Worm (Caenorhabditis elegans) whole organism, young adult: Measurements from ENCODE around the gene F13H10.1.

Source experiments
- B0336.3 ChIP-seq: fragments of 200-800 bp; sonication (Bioruptor generic); IDR thresholded peaks from 2 replicates; pipeline ENCODE4 v1.3.6; 2022; ENCODE audit warnings: missing genetic modification characterization, missing compliant biosample characterization
- C06A6.2 ChIP-seq: fragments of 200-800 bp; sonication (Bioruptor generic); conservative IDR thresholded peaks from 2 replicates; pipeline ENCODE4 v1.3.6; 2022; ENCODE audit warnings: missing genetic modification characterization, missing compliant biosample characterization
- F22D6.2 ChIP-seq: sonication (generic microtip); optimal IDR thresholded peaks from 2 replicates; lab custom pipeline; 2016; ENCODE audit warnings: mild to moderate bottlenecking, missing genetic modification characterization, missing compliant biosample characterization
- F23B12.7 ChIP-seq: sonication (generic microtip); optimal IDR thresholded peaks from 2 replicates; lab custom pipeline; 2017; ENCODE audit warnings: missing genetic modification characterization, mild to moderate bottlenecking, missing compliant biosample characterization, antibody characterized with exemption, moderate library complexity; ENCODE audit not compliant: insufficient read depth
- F49E8.2 ChIP-seq: sonication (generic microtip); optimal IDR thresholded peaks from 3 replicates; lab custom pipeline; 2017; ENCODE audit warnings: missing genetic modification characterization, mild to moderate bottlenecking, missing compliant biosample characterization, antibody characterized with exemption, moderate library complexity; ENCODE audit not compliant: insufficient read depth
- F57A8.1 ChIP-seq: fragments of 200-800 bp; sonication (Bioruptor generic); optimal IDR thresholded peaks from 2 replicates; lab custom pipeline; 2018; ENCODE audit warnings: mild to moderate bottlenecking, missing genetic modification characterization, moderate library complexity, missing compliant biosample characterization
- K12H6.12 ChIP-seq: fragments of 200-800 bp; sonication (Bioruptor generic); optimal IDR thresholded peaks from 2 replicates; lab custom pipeline; 2018; ENCODE audit warnings: mild to moderate bottlenecking, missing genetic modification characterization, missing compliant biosample characterization
- T26A5.8 ChIP-seq: sonication (generic microtip); optimal IDR thresholded peaks from 2 replicates; lab custom pipeline; 2016; ENCODE audit warnings: missing genetic modification characterization, missing compliant biosample characterization
- Y53F4B.3 ChIP-seq: fragments of 200-800 bp; sonication (Bioruptor generic); IDR thresholded peaks from 2 replicates; pipeline ENCODE4 v1.3.6; 2022; ENCODE audit warnings: missing genetic modification reagents, missing genetic modification characterization, missing compliant biosample characterization
- Y67H2A.10 ChIP-seq: fragments of 200-800 bp; sonication (Bioruptor generic); conservative IDR thresholded peaks from 2 replicates; pipeline ENCODE4 v1.3.6; 2022; ENCODE audit warnings: missing genetic modification reagents, missing genetic modification characterization, missing compliant biosample characterization
- Y79H2A.3 ChIP-seq: fragments of 200-800 bp; sonication (Bioruptor generic); conservative IDR thresholded peaks from 2 replicates; pipeline ENCODE4 v1.3.6; 2022; ENCODE audit warnings: missing genetic modification reagents, missing genetic modification characterization, missing compliant biosample characterization
- akir-1 ChIP-seq: fragments of 200-800 bp; sonication (Bioruptor generic); optimal IDR thresholded peaks from 2 replicates; lab custom pipeline; 2018; ENCODE audit warnings: mild to moderate bottlenecking, missing genetic modification characterization, moderate library complexity, missing compliant biosample characterization
- ama-1 ChIP-seq, 3 experiments: fragments of 150-350 bp in 1 of 3; sonication (generic microtip) in 2 of 3; optimal IDR thresholded peaks; 2 replicates each; lab custom pipeline; 2014 to 2018; ENCODE audit warnings: missing biosample characterization in 2 of 3, missing genetic modification characterization in 2 of 3, missing genetic modification reagents in 2 of 3
- aptf-2 ChIP-seq: fragments of 200-800 bp; sonication (Bioruptor generic); conservative IDR thresholded peaks from 2 replicates; pipeline ENCODE4 v1.3.6; 2022; ENCODE audit warnings: missing genetic modification reagents, missing genetic modification characterization, missing compliant biosample characterization
- athp-1 ChIP-seq: sonication (generic microtip); optimal IDR thresholded peaks from 2 replicates; lab custom pipeline; 2017; ENCODE audit warnings: mild to moderate bottlenecking, missing genetic modification characterization, missing compliant biosample characterization
- attf-5 ChIP-seq: fragments of 200-800 bp; sonication (Bioruptor generic); optimal IDR thresholded peaks from 2 replicates; lab custom pipeline; 2018; ENCODE audit warnings: mild to moderate bottlenecking, missing genetic modification characterization, missing compliant biosample characterization
- cebp-1 ChIP-seq, 2 experiments: fragments of 200-800 bp in 1 of 2; sonication (Bioruptor generic) in 1 of 2; sonication (generic microtip) in 1 of 2; IDR thresholded peaks in 1 of 2; optimal IDR thresholded peaks in 1 of 2; 2 replicates each; pipeline versions ENCODE4 v1.3.6 to Lab custom; 2017 to 2022; ENCODE audit warnings: missing compliant biosample characterization in 2 of 2, missing genetic modification characterization in 2 of 2, mild to moderate bottlenecking in 1 of 2, missing genetic modification reagents in 1 of 2, moderate library complexity in 1 of 2
- dox-1 ChIP-seq: fragments of 200-800 bp; sonication (Bioruptor generic); IDR thresholded peaks from 2 replicates; pipeline ENCODE4 v1.3.6; 2022; ENCODE audit warnings: missing genetic modification reagents, missing genetic modification characterization, missing compliant biosample characterization
- efl-1 ChIP-seq: fragments of 150-350 bp; optimal IDR thresholded peaks from 2 replicates; lab custom pipeline; 2014; ENCODE audit warnings: missing biosample characterization, missing genetic modification reagents, missing genetic modification characterization
- egl-18 ChIP-seq: fragments of 200-800 bp; sonication (Bioruptor generic); IDR thresholded peaks from 2 replicates; pipeline ENCODE4 v1.3.6; 2022; ENCODE audit warnings: missing genetic modification reagents, missing genetic modification characterization, missing compliant biosample characterization
- egrh-3 ChIP-seq: fragments of 200-800 bp; sonication (Bioruptor generic); IDR thresholded peaks from 2 replicates; pipeline ENCODE4 v1.3.6; 2022; ENCODE audit warnings: missing genetic modification reagents, missing genetic modification characterization, missing compliant biosample characterization
- ekl-4 ChIP-seq: fragments of 200-800 bp; sonication (Bioruptor generic); IDR thresholded peaks from 2 replicates; pipeline ENCODE4 v1.3.6; 2022; ENCODE audit warnings: missing genetic modification reagents, missing genetic modification characterization, missing compliant biosample characterization
- fkh-3 ChIP-seq: sonication (generic microtip); optimal IDR thresholded peaks from 2 replicates; lab custom pipeline; 2016; ENCODE audit warnings: mild to moderate bottlenecking, missing genetic modification characterization, missing compliant biosample characterization
- let-607 ChIP-seq, 2 experiments: fragments of 200-800 bp in 1 of 2; sonication (Bioruptor generic) in 1 of 2; sonication (generic microtip) in 1 of 2; optimal IDR thresholded peaks; 2 replicates each; lab custom pipeline; 2016 to 2018; ENCODE audit warnings: mild to moderate bottlenecking in 2 of 2, missing compliant biosample characterization in 2 of 2, missing genetic modification characterization in 2 of 2, moderate library complexity in 2 of 2, missing genotype in 1 of 2
- lin-40 ChIP-seq: sonication (generic microtip); optimal IDR thresholded peaks from 2 replicates; lab custom pipeline; 2016; ENCODE audit warnings: missing genetic modification characterization, mild to moderate bottlenecking, missing compliant biosample characterization, missing genotype, missing genetic modification reagents
- lin-54 ChIP-seq: fragments of 200-800 bp; sonication (Bioruptor generic); optimal IDR thresholded peaks from 2 replicates; lab custom pipeline; 2018; ENCODE audit warnings: mild to moderate bottlenecking, missing genetic modification characterization, missing compliant biosample characterization
- madf-3 ChIP-seq: fragments of 200-800 bp; sonication (Bioruptor generic); IDR thresholded peaks from 2 replicates; pipeline ENCODE4 v1.3.6; 2022; ENCODE audit warnings: missing genetic modification reagents, missing genetic modification characterization, missing compliant biosample characterization
- mcd-1 ChIP-seq: fragments of 200-800 bp; sonication (Bioruptor generic); IDR thresholded peaks from 2 replicates; pipeline ENCODE4 v1.3.6; 2022; ENCODE audit warnings: missing genetic modification reagents, missing genetic modification characterization, missing compliant biosample characterization
- mel-28 ChIP-seq: sonication (generic microtip); optimal IDR thresholded peaks from 2 replicates; lab custom pipeline; 2016; ENCODE audit warnings: borderline replicate concordance, mild to moderate bottlenecking, missing genetic modification characterization, missing compliant biosample characterization
- nfyb-1 ChIP-seq: fragments of 200-800 bp; sonication (Bioruptor generic); IDR thresholded peaks from 2 replicates; pipeline ENCODE4 v1.3.6; 2022; ENCODE audit warnings: missing genetic modification reagents, missing genetic modification characterization, missing compliant biosample characterization
- nhr-27 ChIP-seq: fragments of 200-800 bp; sonication (Bioruptor generic); optimal IDR thresholded peaks from 2 replicates; lab custom pipeline; 2018; ENCODE audit warnings: mild to moderate bottlenecking, missing genetic modification characterization, moderate library complexity, missing compliant biosample characterization
- nhr-80 ChIP-seq: sonication (generic microtip); optimal IDR thresholded peaks from 2 replicates; lab custom pipeline; 2016; ENCODE audit warnings: missing genetic modification characterization, missing compliant biosample characterization
- nhr-90 ChIP-seq: sonication (generic microtip); optimal IDR thresholded peaks from 2 replicates; lab custom pipeline; 2016; ENCODE audit warnings: missing genotype, mild to moderate bottlenecking, missing genetic modification characterization, missing compliant biosample characterization
- pbrm-1 ChIP-seq: fragments of 200-800 bp; sonication (Bioruptor generic); IDR thresholded peaks from 2 replicates; pipeline ENCODE4 v1.3.6; 2022; ENCODE audit warnings: missing genetic modification reagents, missing genetic modification characterization, missing compliant biosample characterization
- pha-4 ChIP-seq: fragments of 150-350 bp; sonication (generic microtip); optimal IDR thresholded peaks from 2 replicates; lab custom pipeline; 2014; ENCODE audit warnings: missing biosample characterization, missing genetic modification reagents, missing genetic modification characterization
- snpc-1.3 ChIP-seq: sonication (generic microtip); optimal IDR thresholded peaks from 2 replicates; lab custom pipeline; 2017; ENCODE audit warnings: missing genetic modification characterization, mild to moderate bottlenecking, missing compliant biosample characterization, antibody characterized with exemption, moderate library complexity, missing genotype, missing genetic modification reagents; ENCODE audit not compliant: insufficient read depth
- somi-1 ChIP-seq: fragments of 200-800 bp; sonication (Bioruptor generic); optimal IDR thresholded peaks from 2 replicates; lab custom pipeline; 2018; ENCODE audit warnings: mild to moderate bottlenecking, missing genetic modification characterization, missing compliant biosample characterization
- tbp1 ChIP-seq: fragments of 200-800 bp; sonication (Bioruptor generic); optimal IDR thresholded peaks from 2 replicates; lab custom pipeline; 2018; ENCODE audit warnings: mild to moderate bottlenecking, missing genetic modification characterization, missing compliant biosample characterization
- ztf-18 ChIP-seq: sonication (generic microtip); optimal IDR thresholded peaks from 2 replicates; lab custom pipeline; 2016; ENCODE audit warnings: missing genotype, mild to moderate bottlenecking, missing genetic modification characterization, missing compliant biosample characterization
- ztf-25 ChIP-seq: fragments of 200-800 bp; sonication (Bioruptor generic); IDR thresholded peaks from 2 replicates; pipeline ENCODE4 v1.3.6; 2022; ENCODE audit warnings: missing genetic modification reagents, missing genetic modification characterization, missing compliant biosample characterization
- ztf-26 ChIP-seq: sonication (generic microtip); optimal IDR thresholded peaks from 2 replicates; lab custom pipeline; 2017; ENCODE audit warnings: missing genetic modification characterization, missing compliant biosample characterization
- ztf-28 ChIP-seq: fragments of 200-800 bp; sonication (Bioruptor generic); IDR thresholded peaks from 2 replicates; pipeline ENCODE4 v1.3.6; 2022; ENCODE audit warnings: missing genetic modification reagents, missing genetic modification characterization, missing compliant biosample characterization
- ztf-3 ChIP-seq: fragments of 200-800 bp; sonication (Bioruptor generic); optimal IDR thresholded peaks from 2 replicates; lab custom pipeline; 2018; ENCODE audit warnings: mild to moderate bottlenecking, missing genetic modification characterization, missing compliant biosample characterization

F13H10.1 gene

ce11 chrIV:11019962-11020550, 15.7 kb downstream of the F13H10.1 start, which contains the start of gene F13H10.8 (continued):
- TF ChIP-seq aptf-2 (GFP tag; lab: Robert Waterston, UW) = no peak
- peak; percentile 39 for TF ChIP-seq F23B12.7 (tag; lab: Kevin White, UChicago)
- TF ChIP-seq egrh-3 (GFP tag; lab: Robert Waterston, UW) = no peak
- TF ChIP-seq mcd-1 (GFP tag; lab: Robert Waterston, UW) = peak; percentile 82
- no peak for TF ChIP-seq F57A8.1
- no peak for TF ChIP-seq somi-1 (GFP tag; lab: Kevin White, UChicago)
- no peak for TF ChIP-seq pha-4
- 0 out of 2 replicates have a peak, but pooled peaks have one; percentile 9 for TF ChIP-seq nfyb-1 (GFP tag; lab: Robert Waterston, UW)
- no peak for TF ChIP-seq ztf-18 (tag; lab: Kevin White, UChicago)
- TF ChIP-seq ama-1 (optimal IDR thresholded peaks at IDR 0.05; lab: Kevin White, UChicago) = no peak
- TF ChIP-seq ama-1 (GFP tag; optimal IDR thresholded peaks at IDR 0.05; lab: Kevin White, UChicago) = no peak
- TF ChIP-seq athp-1 (tag; lab: Kevin White, UChicago) = no peak
- no peak for TF ChIP-seq efl-1 (GFP tag; lab: Kevin White, UChicago)
- TF ChIP-seq let-607 (tag; optimal IDR thresholded peaks at IDR 0.05; lab: Kevin White, UChicago) = peak; percentile 13 to 15
- TF ChIP-seq T26A5.8 = no peak
- no peak for TF ChIP-seq fkh-3 (tag; lab: Kevin White, UChicago)
- TF ChIP-seq madf-3 = no peak
- TF ChIP-seq lin-40 (tag; lab: Kevin White, UChicago) = no peak
- TF ChIP-seq ztf-3 (GFP tag; lab: Kevin White, UChicago) = no peak
- TF ChIP-seq B0336.3 (GFP tag; lab: Robert Waterston, UW) = no peak
- TF ChIP-seq Y53F4B.3 = no peak
- no peak for TF ChIP-seq ekl-4
- TF ChIP-seq F49E8.2 (tag; lab: Kevin White, UChicago) = no peak
- no peak for TF ChIP-seq nhr-27 (tag; lab: Kevin White, UChicago)

- no peak for TF ChIP-seq Y79H2A.3 (GFP tag; lab: Robert Waterston, UW)
- peak; percentile 57 for TF ChIP-seq ztf-26 (tag; lab: Kevin White, UChicago)
- no peak for TF ChIP-seq snpc-1.3 (tag; lab: Kevin White, UChicago)
- peak; percentile 40 for TF ChIP-seq attf-5
- no peak for TF ChIP-seq K12H6.12 (tag; lab: Kevin White, UChicago)
- no peak for TF ChIP-seq ztf-28 (GFP tag; lab: Robert Waterston, UW)
- TF ChIP-seq B0336.3 (GFP tag; lab: Robert Waterston, UW) = peak; percentile 32; the same call in 1 of the 2 replicates
- TF ChIP-seq ztf-3 (GFP tag; lab: Kevin White, UChicago) = no peak
- no peak for TF ChIP-seq nhr-90 (tag; lab: Kevin White, UChicago)
- no peak; the same call in 1 of the 2 replicates for TF ChIP-seq C06A6.2 (GFP tag; lab: Robert Waterston, UW)
- TF ChIP-seq mcd-1 (GFP tag; lab: Robert Waterston, UW) = 0 out of 2 replicates have a peak, but pooled peaks have one; percentile 4
- TF ChIP-seq nhr-80 (tag; lab: Kevin White, UChicago) = peak; percentile 52
- no peak for TF ChIP-seq tbp1 (GFP tag; lab: Kevin White, UChicago)
- TF ChIP-seq cebp-1 (GFP tag; IDR thresholded peaks at IDR 0.05; lab: Robert Waterston, UW) = no peak
- TF ChIP-seq cebp-1 (tag; optimal IDR thresholded peaks at IDR 0.05; lab: Kevin White, UChicago) = peak; percentile 39
- TF ChIP-seq egl-18 = no peak
- TF ChIP-seq lin-54 (GFP tag; lab: Kevin White, UChicago) = peak; percentile 31
- no peak for TF ChIP-seq Y67H2A.10
- no peak for TF ChIP-seq pbrm-1 (GFP tag; lab: Robert Waterston, UW)
- 0 out of 2 replicates have a peak, but pooled peaks have one; percentile 42 for TF ChIP-seq dox-1 (GFP tag; lab: Robert Waterston, UW)
- no peak for TF ChIP-seq ekl-4
- TF ChIP-seq mel-28 = no peak
- TF ChIP-seq let-607 (tag; optimal IDR thresholded peaks at IDR 0.05; lab: Kevin White, UChicago) = peak in 1 of 2 experiments; percentile 25
- TF ChIP-seq ztf-25 (GFP tag; lab: Robert Waterston, UW) = no peak
- TF ChIP-seq F22D6.2 (tag; lab: Kevin White, UChicago) = no peak
- no peak for TF ChIP-seq T26A5.8
- no peak for TF ChIP-seq akir-1 (GFP tag; lab: Kevin White, UChicago)
Observed at ce11 chrIV:11021512-11022268, 17.3 kb downstream of the F13H10.1 start, which contains the start of gene mogs-1. Gene mogs-1 (minus strand): TSS chrIV:11021928.
